Worm (Caenorhabditis elegans) whole organism, mixed stage, embryonic: ENCODE results near the gene col-3.

Experiments
- M03D4.4 ChIP-seq: sonication (generic microtip); optimal IDR thresholded peaks from 2 replicates; lab custom pipeline; 2017; ENCODE audit warnings: mild to moderate bottlenecking, missing genetic modification characterization, missing compliant biosample characterization
- blmp-1 ChIP-seq: fragments of 150-350 bp; optimal IDR thresholded peaks from 2 replicates; lab custom pipeline; 2014; ENCODE audit warnings: missing biosample characterization, missing genetic modification characterization
- ceh-39 ChIP-seq: fragments of 150-350 bp; optimal IDR thresholded peaks from 2 replicates; lab custom pipeline; 2014; ENCODE audit warnings: missing biosample characterization, missing genetic modification characterization
- ceh-43 ChIP-seq: fragments of 200-800 bp; sonication (Bioruptor generic); optimal IDR thresholded peaks from 2 replicates; lab custom pipeline; 2018; ENCODE audit warnings: mild to moderate bottlenecking, missing genetic modification characterization, moderate library complexity, missing compliant biosample characterization
- ceh-83 ChIP-seq: fragments of 200-800 bp; sonication (Bioruptor generic); optimal IDR thresholded peaks from 2 replicates; lab custom pipeline; 2018; ENCODE audit warnings: mild to moderate bottlenecking, missing genetic modification characterization, missing compliant biosample characterization
- cnd-1 ChIP-seq: fragments of 200-800 bp; sonication (Bioruptor generic); optimal IDR thresholded peaks from 2 replicates; lab custom pipeline; 2018; ENCODE audit warnings: mild to moderate bottlenecking, missing genetic modification characterization, missing compliant biosample characterization
- drap-1 ChIP-seq: fragments of 200-800 bp; sonication (Bioruptor generic); optimal IDR thresholded peaks from 3 replicates; lab custom pipeline; 2018; ENCODE audit warnings: mild to moderate bottlenecking, missing genetic modification characterization, missing compliant biosample characterization
- elt-1 ChIP-seq: sonication (generic microtip); optimal IDR thresholded peaks from 2 replicates; lab custom pipeline; 2017; ENCODE audit warnings: missing genetic modification characterization, mild to moderate bottlenecking, missing compliant biosample characterization, antibody characterized with exemption, moderate library complexity, borderline replicate concordance; ENCODE audit not compliant: insufficient read depth
- elt-3 ChIP-seq: fragments of 150-350 bp; optimal IDR thresholded peaks from 2 replicates; lab custom pipeline; 2014; ENCODE audit warnings: missing biosample characterization, missing genetic modification characterization
- flh-1 ChIP-seq: fragments of 200-800 bp; sonication (Bioruptor generic); optimal IDR thresholded peaks from 2 replicates; lab custom pipeline; 2018; ENCODE audit warnings: mild to moderate bottlenecking, missing genetic modification characterization, moderate library complexity, missing compliant biosample characterization
- hlh-1 ChIP-seq: fragments of 150-350 bp; optimal IDR thresholded peaks from 2 replicates; lab custom pipeline; 2014; ENCODE audit warnings: missing biosample characterization, missing genetic modification reagents, missing genetic modification characterization
- lin-32 ChIP-seq: fragments of 200-800 bp; sonication (Bioruptor generic); optimal IDR thresholded peaks from 2 replicates; lab custom pipeline; 2018; ENCODE audit warnings: mild to moderate bottlenecking, missing genetic modification characterization, missing compliant biosample characterization
- lsy-2 ChIP-seq: fragments of 150-350 bp; optimal IDR thresholded peaks from 2 replicates; lab custom pipeline; 2014; ENCODE audit warnings: missing biosample characterization, missing genetic modification characterization
- mep-1 ChIP-seq: fragments of 150-350 bp; optimal IDR thresholded peaks from 2 replicates; lab custom pipeline; 2017; ENCODE audit warnings: missing biosample characterization, missing genetic modification reagents, missing genetic modification characterization, inconsistent platforms
- mls-2 ChIP-seq: sonication (generic microtip); optimal IDR thresholded peaks from 2 replicates; lab custom pipeline; 2016; ENCODE audit warnings: mild to moderate bottlenecking, missing genetic modification characterization, moderate library complexity, missing compliant biosample characterization
- nhr-12 ChIP-seq: fragments of 150-350 bp; optimal IDR thresholded peaks from 2 replicates; lab custom pipeline; 2014; ENCODE audit warnings: missing biosample characterization, missing genetic modification characterization
- nhr-2 ChIP-seq: fragments of 150-350 bp; optimal IDR thresholded peaks from 2 replicates; lab custom pipeline; 2014; ENCODE audit warnings: missing biosample characterization, missing genetic modification characterization
- nhr-237 ChIP-seq: fragments of 150-350 bp; optimal IDR thresholded peaks from 2 replicates; lab custom pipeline; 2014; ENCODE audit warnings: missing biosample characterization, missing genetic modification characterization
- nhr-28 ChIP-seq: fragments of 150-350 bp; optimal IDR thresholded peaks from 2 replicates; lab custom pipeline; 2014; ENCODE audit warnings: missing biosample characterization, missing genetic modification characterization
- nhr-76 ChIP-seq: sonication (generic microtip); optimal IDR thresholded peaks from 2 replicates; lab custom pipeline; 2017; ENCODE audit warnings: missing biosample characterization, missing genetic modification characterization
- pha-4 ChIP-seq: fragments of 150-350 bp; optimal IDR thresholded peaks from 2 replicates; lab custom pipeline; 2018; ENCODE audit warnings: missing biosample characterization, missing genetic modification reagents, missing genetic modification characterization
- sem-2 ChIP-seq: fragments of 200-800 bp; sonication (Bioruptor generic); optimal IDR thresholded peaks from 2 replicates; lab custom pipeline; 2018; ENCODE audit warnings: mild to moderate bottlenecking, missing genetic modification characterization, missing compliant biosample characterization
- snpc-4 ChIP-seq: fragments of 150-350 bp; optimal IDR thresholded peaks from 2 replicates; lab custom pipeline; 2014; ENCODE audit warnings: missing biosample characterization, missing genetic modification characterization
- sptf-1 ChIP-seq: sonication (generic microtip); optimal IDR thresholded peaks from 2 replicates; lab custom pipeline; 2017; ENCODE audit warnings: mild to moderate bottlenecking, missing genetic modification characterization, moderate library complexity, missing compliant biosample characterization
- tbx-8 ChIP-seq: fragments of 200-800 bp; sonication (Bioruptor generic); optimal IDR thresholded peaks from 2 replicates; lab custom pipeline; 2018; ENCODE audit warnings: mild to moderate bottlenecking, missing genetic modification characterization, moderate library complexity, missing compliant biosample characterization
- unc-120 ChIP-seq: sonication (generic microtip); optimal IDR thresholded peaks from 2 replicates; lab custom pipeline; 2017; ENCODE audit warnings: missing genetic modification characterization, missing compliant biosample characterization; ENCODE audit not compliant: poor library complexity, severe bottlenecking
- unc-62 ChIP-seq: fragments of 150-350 bp; optimal IDR thresholded peaks from 2 replicates; lab custom pipeline; 2014; ENCODE audit warnings: missing biosample characterization, missing genetic modification reagents, missing genetic modification characterization
- zip-8 ChIP-seq: fragments of 150-350 bp; optimal IDR thresholded peaks from 2 replicates; lab custom pipeline; 2014; ENCODE audit warnings: missing biosample characterization, missing genetic modification characterization
- ztf-11 ChIP-seq: fragments of 150-350 bp; optimal IDR thresholded peaks from 2 replicates; lab custom pipeline; 2014; ENCODE audit warnings: missing biosample characterization, missing genetic modification characterization

The col-3 gene

DNA sequence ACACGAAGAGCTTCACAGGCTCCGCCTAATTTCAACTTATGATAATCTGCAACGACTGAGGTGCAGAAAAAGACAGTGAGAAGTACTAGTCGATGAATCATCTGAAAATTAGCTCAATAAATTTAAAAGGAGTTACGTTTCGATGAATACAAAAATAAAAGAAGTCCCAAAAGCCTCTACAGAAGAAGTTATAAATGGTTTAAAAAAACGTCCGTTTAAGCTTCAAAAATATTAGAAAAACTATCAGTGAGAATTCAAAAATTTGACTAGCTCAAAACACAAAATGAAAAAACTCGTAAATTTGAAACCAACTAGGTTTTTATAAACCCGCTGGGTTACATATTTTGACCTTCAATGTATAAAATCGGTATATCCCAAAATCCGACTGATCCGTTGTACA is 31.4 kb downstream of the col-3 start, which contains the start of gene T11B7.5:
Gene T11B7.5, minus strand, starts transcription at position 101 of the 400 bp plus-strand sequence.
- no peak for TF ChIP-seq hlh-1
- no peak for TF ChIP-seq nhr-76 (tag; lab: Kevin White, UChicago)
- TF ChIP-seq elt-1 (tag; lab: Kevin White, UChicago) = no peak
- no peak for TF ChIP-seq blmp-1 (tag; lab: Kevin White, UChicago)
- no peak for TF ChIP-seq cnd-1 (tag; lab: Kevin White, UChicago)
- TF ChIP-seq M03D4.4 = no peak
- TF ChIP-seq unc-62 (GFP tag; lab: Kevin White, UChicago) = no peak
- no peak for TF ChIP-seq sptf-1 (tag; lab: Kevin White, UChicago)
- TF ChIP-seq, all 35 proteins: peak for 0

DNA sequence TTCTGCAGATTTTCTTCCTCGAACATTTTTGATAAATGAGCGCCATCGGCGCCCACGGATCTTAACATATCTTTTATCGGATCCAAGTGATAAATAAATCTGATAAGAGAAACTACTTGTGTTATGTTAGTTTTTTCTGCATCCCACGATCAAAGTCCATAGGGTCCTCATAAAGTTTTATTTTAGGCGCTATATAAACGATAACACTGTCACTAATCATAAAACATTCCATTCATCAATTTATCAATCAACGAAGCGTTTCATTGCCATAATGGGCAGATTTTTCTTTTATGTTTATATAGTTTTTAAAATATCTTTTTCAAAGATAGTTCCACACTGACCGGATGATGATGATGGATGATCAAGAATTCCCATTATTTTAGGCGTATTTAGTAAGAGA is 40.1 kb downstream of the col-3 start:
- TF ChIP-seq lsy-2 = no peak
- no peak for TF ChIP-seq ztf-11
- TF ChIP-seq ceh-39 (tag; lab: Kevin White, UChicago) = no peak
- TF ChIP-seq sptf-1 (tag; lab: Kevin White, UChicago) = no peak
- no peak for TF ChIP-seq unc-120
- no peak for TF ChIP-seq nhr-2 (tag; lab: Kevin White, UChicago)
- TF ChIP-seq, all 35 proteins: peak for 0

DNA sequence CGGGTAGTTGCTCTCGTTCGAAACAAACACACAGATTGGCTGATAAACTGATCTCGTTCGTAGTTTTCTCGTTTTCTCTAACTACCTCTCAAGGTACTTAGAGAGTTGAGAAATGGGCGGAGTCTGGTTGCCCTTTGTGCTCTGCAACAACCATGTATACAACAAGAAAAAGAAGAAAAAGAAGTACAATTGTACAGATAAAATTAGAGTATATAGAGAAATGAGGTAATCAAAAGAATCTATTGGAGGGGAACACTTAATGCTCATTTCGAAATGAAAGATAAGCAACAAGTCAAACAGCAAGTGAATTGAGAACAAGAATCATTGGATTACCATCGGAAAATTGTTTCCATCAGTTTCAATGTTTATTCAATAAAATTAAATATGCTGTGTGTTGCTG is 40.8 kb downstream of the col-3 start, which contains the start of gene C09G9.1:
Gene C09G9.1, minus strand, starts transcription at position 143 of the 400 bp plus-strand sequence.
- TF ChIP-seq tbx-8 (GFP tag; lab: Kevin White, UChicago) (no peak), flh-1 (GFP tag; lab: Kevin White, UChicago) (no peak), pha-4 (tag; lab: Kevin White, UChicago) (no peak), nhr-76 (tag; lab: Kevin White, UChicago) (no peak), drap-1 (no peak), ceh-83 (no peak), mep-1 (tag; lab: Kevin White, UChicago) (no peak), elt-3 (tag; lab: Kevin White, UChicago) (no peak), nhr-237 (no peak), mls-2 (no peak), unc-62 (GFP tag; lab: Kevin White, UChicago) (no peak), nhr-2 (tag; lab: Kevin White, UChicago) (no peak), sem-2 (GFP tag; lab: Kevin White, UChicago) (no peak), elt-1 (tag; lab: Kevin White, UChicago) (no peak), lsy-2 (no peak), sptf-1 (tag; lab: Kevin White, UChicago) (no peak), ceh-43 (GFP tag; lab: Kevin White, UChicago) (no peak)

DNA sequence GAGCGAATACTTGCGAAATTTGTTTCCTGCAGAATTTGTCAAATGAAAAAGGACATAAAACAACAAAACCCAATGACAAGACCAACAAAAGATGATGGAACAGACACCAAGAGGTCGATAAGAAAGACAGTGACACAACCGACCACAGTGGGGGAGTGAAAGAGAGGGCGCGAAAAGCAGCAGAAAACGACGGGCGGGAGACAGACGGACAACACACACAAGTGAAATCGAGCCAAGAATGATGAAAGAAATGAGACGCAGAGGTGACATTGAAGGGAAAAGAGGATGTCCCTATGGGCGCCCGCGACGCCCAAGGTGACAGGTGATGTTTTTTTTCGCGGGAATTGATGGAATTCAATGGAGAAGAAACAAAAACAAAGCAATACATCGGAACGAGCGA is 41.5 kb downstream of the col-3 start:
- no peak for TF ChIP-seq nhr-237
- no peak for TF ChIP-seq zip-8
- TF ChIP-seq unc-62 (GFP tag; lab: Kevin White, UChicago) = peak; percentile 69
- peak; percentile 81 for TF ChIP-seq unc-120

DNA sequence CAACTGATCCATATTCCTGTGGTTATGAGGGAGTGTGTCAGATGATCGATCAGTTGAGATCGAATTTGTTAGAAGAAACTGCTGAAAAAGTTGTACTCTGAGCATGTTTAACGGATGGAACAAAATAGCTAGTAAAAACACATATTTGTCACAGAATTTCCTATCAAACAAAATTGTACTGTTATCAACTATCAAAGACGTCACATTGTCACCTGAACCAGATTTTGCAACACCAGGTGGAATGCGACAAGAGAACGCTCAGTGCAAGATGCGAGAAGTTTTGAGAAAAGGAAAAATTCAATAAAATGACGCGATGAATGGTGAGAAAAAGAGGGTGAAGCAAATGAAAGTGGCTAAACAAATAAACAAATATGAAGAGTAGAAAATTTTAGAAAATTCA is 43.0 kb downstream of the col-3 start:
- TF ChIP-seq elt-1 (tag; lab: Kevin White, UChicago) (no peak), ceh-83 (no peak), mls-2 (no peak), snpc-4 (tag; lab: Kevin White, UChicago) (no peak), pha-4 (tag; lab: Kevin White, UChicago) (no peak), unc-120 (no peak), hlh-1 (no peak), mep-1 (tag; lab: Kevin White, UChicago) (no peak)

DNA sequence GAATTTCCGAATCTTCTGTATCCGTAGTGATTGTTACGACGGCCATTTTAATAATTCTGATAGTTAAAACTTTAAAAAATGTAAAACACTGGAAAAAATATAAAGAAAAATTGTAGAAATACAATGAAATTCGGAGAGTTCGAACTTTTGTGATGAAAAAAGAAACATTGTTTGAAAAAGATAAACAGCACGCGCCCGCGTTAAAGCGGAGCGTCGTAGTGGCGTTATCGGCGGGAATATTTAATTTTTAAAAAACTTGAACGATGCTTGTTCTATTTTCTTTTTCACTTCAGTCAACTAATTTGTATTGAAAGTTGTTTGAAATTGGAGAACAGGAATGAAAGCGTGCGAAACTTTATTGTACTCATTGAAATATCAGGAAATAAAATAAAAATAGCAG is 45.0 kb downstream of the col-3 start, which contains the start of gene npp-23:
Gene npp-23, minus strand, starts transcription at position 56 of the 400 bp plus-strand sequence.
- no peak for TF ChIP-seq nhr-28 (tag; lab: Kevin White, UChicago)
- peak; percentile 5 for TF ChIP-seq mep-1 (tag; lab: Kevin White, UChicago)
- TF ChIP-seq snpc-4 (tag; lab: Kevin White, UChicago) = no peak
- TF ChIP-seq lin-32 (GFP tag; lab: Kevin White, UChicago) = no peak
- no peak for TF ChIP-seq sem-2 (GFP tag; lab: Kevin White, UChicago)
- peak; percentile 5 for TF ChIP-seq hlh-1
- TF ChIP-seq nhr-12 = no peak
- TF ChIP-seq M03D4.4 = no peak
- TF ChIP-seq zip-8 = no peak
- TF ChIP-seq lsy-2 = peak; percentile 7
